Fruit fly (Drosophila melanogaster) whole organism, embryonic: ENCODE measurements around the gene spirit.

Experiments used
- CG10462 ChIP-seq: fragments of 200-800 bp; sonication (Bioruptor generic); optimal IDR thresholded peaks from 2 replicates; lab custom pipeline; 2016; ENCODE audit warnings: missing biosample characterization, missing genetic modification characterization
- CG15011 ChIP-seq: fragments of 200-800 bp; sonication (Bioruptor generic); optimal IDR thresholded peaks from 3 replicates; lab custom pipeline; 2018; ENCODE audit warnings: missing biosample characterization, mild to moderate bottlenecking, missing genetic modification characterization
- CG17186 ChIP-seq: fragments of 200-800 bp; sonication (Bioruptor generic); optimal IDR thresholded peaks from 3 replicates; lab custom pipeline; 2017; ENCODE audit warnings: missing biosample characterization, missing genetic modification reagents, missing genetic modification characterization
- CG18011 ChIP-seq: fragments of 200-800 bp; sonication (Bioruptor generic); optimal IDR thresholded peaks from 2 replicates; lab custom pipeline; 2017; ENCODE audit warnings: missing biosample characterization, missing genetic modification characterization, mild to moderate bottlenecking, moderate library complexity, missing genotype
- CG34422 ChIP-seq: fragments of 200-800 bp; sonication (Bioruptor generic); IDR thresholded peaks from 3 replicates; pipeline ENCODE4 v1.3.6; 2022; ENCODE audit warnings: missing biosample characterization, missing genetic modification characterization
- CG8765 ChIP-seq: fragments of 200-800 bp; sonication (Bioruptor generic); IDR thresholded peaks from 2 replicates; pipeline ENCODE4 v1.3.6; 2022; ENCODE audit warnings: missing biosample characterization, missing genetic modification characterization
- CTCF ChIP-seq: fragments of 200-800 bp; sonication (Bioruptor generic); optimal IDR thresholded peaks from 2 replicates; lab custom pipeline; 2017; ENCODE audit warnings: missing biosample characterization, mild to moderate bottlenecking, missing genetic modification characterization, moderate library complexity
- Chrac-16 ChIP-seq: fragments of 200-800 bp; sonication (Bioruptor generic); optimal IDR thresholded peaks from 3 replicates; lab custom pipeline; 2016; ENCODE audit warnings: missing biosample characterization, missing genetic modification characterization
- Nf-YA ChIP-seq: fragments of 200-800 bp; sonication (Bioruptor generic); IDR thresholded peaks from 2 replicates; pipeline ENCODE4 v1.3.6; 2022; ENCODE audit warnings: missing biosample characterization, missing genetic modification characterization
- lmd ChIP-seq: fragments of 200-800 bp; sonication (Bioruptor generic); IDR thresholded peaks from 2 replicates; pipeline ENCODE4 v1.3.6; 2022; ENCODE audit warnings: missing biosample characterization, missing genetic modification characterization
- ro ChIP-seq: fragments of 200-800 bp; sonication (Bioruptor generic); IDR thresholded peaks from 2 replicates; pipeline ENCODE4 v1.3.6; 2022; ENCODE audit warnings: missing biosample characterization, missing genetic modification characterization

dm6 chrX:8569639-8570038, 3.8 kb downstream of the spirit start:
- no peak for TF ChIP-seq CG10462 (GFP tag; lab: Kevin White, UChicago)
- no peak for TF ChIP-seq CG18011
- no peak for TF ChIP-seq Nf-YA
- TF ChIP-seq CTCF, result no peak
- no peak for TF ChIP-seq lmd (GFP tag; lab: Robert Waterston, UW)
- no peak for TF ChIP-seq CG8765 (GFP tag; lab: Robert Waterston, UW)
- no peak for TF ChIP-seq CG17186 (GFP tag; lab: Kevin White, UChicago)
- no peak for TF ChIP-seq CG34422 (GFP tag; lab: Robert Waterston, UW)
- TF ChIP-seq CG15011 (GFP tag; lab: Kevin White, UChicago), result no peak
- TF ChIP-seq Chrac-16 (GFP tag; lab: Kevin White, UChicago), result no peak
- TF ChIP-seq ro, result no peak
